Worm (Caenorhabditis elegans): Measurements from ENCODE around the gene C10A4.2.

C10A4.2 gene

ce11 chrX:7415420-7415819, 5.4 kb downstream of the C10A4.2 start, which contains the start of gene C10A4.7:
TSS of gene C10A4.7 (minus strand) at chrX:7415520.
- TF ChIP-seq zag-1 (tag; optimal IDR thresholded peaks at IDR 0.05), result no peak
- TF ChIP-seq mab-5 (tag; optimal IDR thresholded peaks at IDR 0.05), result no peak
- no peak for TF ChIP-seq elt-3 (tag; optimal IDR thresholded peaks at IDR 0.05)
- no peak for TF ChIP-seq ztf-4 (tag; optimal IDR thresholded peaks at IDR 0.05)
- TF ChIP-seq dmd-4 (tag; optimal IDR thresholded peaks at IDR 0.05), result no peak
- TF ChIP-seq aly-2 (tag; optimal IDR thresholded peaks at IDR 0.05), result no peak
- no peak for TF ChIP-seq sem-4 (tag; optimal IDR thresholded peaks at IDR 0.05)

DNA sequence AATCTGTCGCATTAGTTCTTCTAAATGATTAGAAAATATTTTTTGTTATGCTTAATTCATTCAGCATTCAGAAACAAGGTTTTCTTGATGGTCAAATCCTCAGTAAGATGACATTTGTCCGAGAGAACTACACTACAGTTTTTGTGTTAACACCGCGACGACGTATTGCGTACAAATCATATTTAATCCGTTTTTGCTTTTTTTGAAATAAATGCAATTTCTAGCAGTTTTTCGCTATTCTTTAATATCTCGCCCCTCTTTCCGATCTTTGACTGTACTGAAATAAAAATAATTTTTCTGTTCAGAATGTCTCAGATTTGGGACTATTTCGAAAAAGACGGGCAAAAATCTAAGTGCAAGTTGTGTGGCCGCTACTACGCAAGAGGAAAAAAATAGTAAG, 6.0 kb downstream of the C10A4.2 start, which contains the start of gene C10A4.1:
Gene C10A4.1 (plus strand): TSS at position 301 of the 400 bp plus-strand sequence.
- TF ChIP-seq fos-1 (tag; optimal IDR thresholded peaks at IDR 0.05), result no peak
- TF ChIP-seq crh-2 (tag; optimal IDR thresholded peaks at IDR 0.05), result no peak
- TF ChIP-seq ztf-11 (tag; optimal IDR thresholded peaks at IDR 0.05), result no peak
- TF ChIP-seq nhr-25 (tag; optimal IDR thresholded peaks at IDR 0.05), result no peak
- TF ChIP-seq lin-11 (tag; optimal IDR thresholded peaks at IDR 0.05), result no peak

ce11 chrX:7420571-7420970, 10.5 kb downstream of the C10A4.2 start, which contains the start of gene C10A4.9:
TSS of gene C10A4.9 (plus strand) at chrX:7420871.
- TF ChIP-seq egl-27 (tag; optimal IDR thresholded peaks at IDR 0.05) (no peak), sma-3 (GFP tag; optimal IDR thresholded peaks at IDR 0.05) (no peak), crh-2 (tag; optimal IDR thresholded peaks at IDR 0.05) (no peak), nhr-77 (tag; optimal IDR thresholded peaks at IDR 0.05) (no peak), nhr-11 (tag; optimal IDR thresholded peaks at IDR 0.05) (no peak), ceh-82 (tag; optimal IDR thresholded peaks at IDR 0.05) (no peak)

- TF ChIP-seq mbf-1 (tag; optimal IDR thresholded peaks at IDR 0.05), result no peak
- no peak for TF ChIP-seq mab-5 (tag; optimal IDR thresholded peaks at IDR 0.05)
- TF ChIP-seq ZK546.5 (tag; optimal IDR thresholded peaks at IDR 0.05), result no peak
- no peak for TF ChIP-seq aly-2 (tag; optimal IDR thresholded peaks at IDR 0.05)
- no peak for TF ChIP-seq ceh-16 (tag; optimal IDR thresholded peaks at IDR 0.05)
Measured at ce11 chrX:7424813-7425212, 14.8 kb downstream of the C10A4.2 start, which contains the start of gene mnm-2. TSS of gene mnm-2 (minus strand) at chrX:7424913.

- no peak for TF ChIP-seq nhr-237 (tag; optimal IDR thresholded peaks at IDR 0.05)
- no peak for TF ChIP-seq alr-1 (tag; optimal IDR thresholded peaks at IDR 0.05)
- TF ChIP-seq ceh-16 (tag; optimal IDR thresholded peaks at IDR 0.05), result peak; percentile 35
- no peak for TF ChIP-seq nhr-77 (tag; optimal IDR thresholded peaks at IDR 0.05)
- peak; percentile 32 for TF ChIP-seq nhr-21 (tag; optimal IDR thresholded peaks at IDR 0.05)
- no peak for TF ChIP-seq aly-2 (tag; optimal IDR thresholded peaks at IDR 0.05)
- no peak for TF ChIP-seq mdl-1 (tag; optimal IDR thresholded peaks at IDR 0.05)
- no peak for TF ChIP-seq nhr-12 (tag; optimal IDR thresholded peaks at IDR 0.05)
- no peak for TF ChIP-seq nhr-11 (tag; optimal IDR thresholded peaks at IDR 0.05)
- TF ChIP-seq dmd-4 (tag; optimal IDR thresholded peaks at IDR 0.05), result no peak
- TF ChIP-seq nhr-10 (tag; optimal IDR thresholded peaks at IDR 0.05), result no peak
- TF ChIP-seq lin-13 (GFP tag; optimal IDR thresholded peaks at IDR 0.05), result no peak
- TF ChIP-seq nhr-23 (tag; optimal IDR thresholded peaks at IDR 0.05), result no peak
- no peak for TF ChIP-seq unc-39 (tag; optimal IDR thresholded peaks at IDR 0.05)
- TF ChIP-seq egl-27 (tag; optimal IDR thresholded peaks at IDR 0.05), result no peak
- no peak for TF ChIP-seq sma-9 (GFP tag; optimal IDR thresholded peaks at IDR 0.05)
- TF ChIP-seq sma-9 (tag; optimal IDR thresholded peaks at IDR 0.05), result no peak
- no peak for TF ChIP-seq gmeb-1 (tag; optimal IDR thresholded peaks at IDR 0.05)
- peak; percentile 68 for TF ChIP-seq nhr-25 (tag; optimal IDR thresholded peaks at IDR 0.05)
- TF ChIP-seq ztf-1 (GFP tag; conservative IDR thresholded peaks at IDR 0.05), result no peak
- no peak for TF ChIP-seq mbf-1 (tag; optimal IDR thresholded peaks at IDR 0.05)
- peak; percentile 52 for TF ChIP-seq sma-3 (GFP tag; optimal IDR thresholded peaks at IDR 0.05)
- peak; percentile 12 for TF ChIP-seq fos-1 (tag; optimal IDR thresholded peaks at IDR 0.05)
- TF ChIP-seq blmp-1 (tag; optimal IDR thresholded peaks at IDR 0.05; ENCODE audit: insufficient read depth), result peak; percentile 63
Measured at ce11 chrX:7430483-7430882, 20.4 kb downstream of the C10A4.2 start.

DNA sequence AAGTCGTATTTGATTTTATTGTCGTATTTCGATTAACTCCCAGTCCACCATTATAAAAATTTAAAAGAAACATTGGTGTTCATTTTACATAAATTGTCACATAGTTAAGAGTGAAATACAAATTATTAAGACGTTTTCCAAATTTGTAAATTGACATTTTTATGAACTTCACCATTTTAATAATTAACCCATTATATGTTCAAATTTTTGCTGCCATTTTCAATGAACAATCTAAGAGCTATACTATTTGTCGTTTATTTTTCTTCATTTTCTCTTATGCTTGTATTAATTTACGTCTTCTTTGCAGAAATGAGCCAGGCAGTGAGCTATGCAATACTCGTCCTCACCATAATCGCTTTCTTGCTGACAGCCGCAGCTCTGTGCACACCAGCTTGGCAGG, 21.1 kb downstream of the C10A4.2 start, which contains the start of gene clc-2:
Gene clc-2 (plus strand): TSS at position 301 of the 400 bp plus-strand sequence.
- TF ChIP-seq zag-1 (tag; optimal IDR thresholded peaks at IDR 0.05) (no peak), egl-27 (tag; optimal IDR thresholded peaks at IDR 0.05) (no peak), nhr-21 (tag; optimal IDR thresholded peaks at IDR 0.05) (no peak), unc-39 (tag; optimal IDR thresholded peaks at IDR 0.05) (no peak)
